Fruit fly (Drosophila melanogaster): ENCODE data around the gene CG43307.

DNA sequence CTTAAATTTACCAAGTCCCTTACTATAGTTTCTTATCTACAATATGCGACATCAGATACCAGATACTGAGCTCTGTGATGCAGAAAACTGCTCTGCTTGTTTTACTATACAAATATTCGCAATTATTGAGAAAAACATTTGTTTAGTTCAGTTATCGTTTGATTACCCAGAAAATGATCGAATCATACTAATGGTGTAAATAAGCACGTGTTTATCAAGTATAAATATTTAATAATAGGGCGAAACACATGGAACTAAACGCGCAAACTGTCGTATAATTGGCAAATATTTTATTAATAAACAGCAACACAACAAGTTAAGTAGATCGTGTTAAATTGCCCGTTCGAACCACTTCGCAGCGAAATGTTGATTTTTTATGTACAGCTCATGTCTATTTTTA lies 13.4 kb upstream of the CG43307 start:
- peak; percentile 55 for TF ChIP-seq Crg-1 (GFP tag; optimal IDR thresholded peaks at IDR 0.05)
- TF ChIP-seq bab1 (GFP tag; optimal IDR thresholded peaks at IDR 0.05) = no peak
- TF ChIP-seq cic (GFP tag; optimal IDR thresholded peaks at IDR 0.05) = peak; percentile 33
- peak; percentile 70 for TF ChIP-seq CG7045 (GFP tag; optimal IDR thresholded peaks at IDR 0.05)
- TF ChIP-seq kay (GFP tag; ENCODE audit: borderline replicate concordance) = peak; percentile 96
- peak; percentile 59 for TF ChIP-seq CG14711 (tag; optimal IDR thresholded peaks at IDR 0.05)
